Fruit fly (Drosophila melanogaster) whole organism, embryonic: ENCODE results near the gene MTF-1.

ENCODE experiments used
- B-H1 ChIP-seq: fragments of 200-800 bp; sonication (Bioruptor generic); IDR thresholded peaks from 3 replicates; pipeline ENCODE4 v1.3.6; 2022; ENCODE audit warnings: missing biosample characterization, missing genetic modification characterization
- CG10543 ChIP-seq: fragments of 200-800 bp; sonication (Bioruptor generic); optimal IDR thresholded peaks from 3 replicates; lab custom pipeline; 2017; ENCODE audit warnings: missing biosample characterization, mild to moderate bottlenecking, missing genetic modification characterization, moderate library complexity
- CG11696 ChIP-seq: fragments of 200-800 bp; sonication (Bioruptor generic); IDR thresholded peaks from 2 replicates; pipeline ENCODE4 v1.3.6; 2022; ENCODE audit warnings: missing biosample characterization, missing genetic modification characterization
- CG12659 ChIP-seq: fragments of 200-800 bp; sonication (Bioruptor generic); optimal IDR thresholded peaks from 3 replicates; lab custom pipeline; 2017; ENCODE audit warnings: mild to moderate bottlenecking, missing biosample characterization, missing genetic modification reagents, missing genetic modification characterization
- CG12942 ChIP-seq: fragments of 200-800 bp; sonication (Bioruptor generic); optimal IDR thresholded peaks from 3 replicates; lab custom pipeline; 2016; ENCODE audit warnings: missing biosample characterization, missing genetic modification characterization
- CG13775 ChIP-seq: fragments of 200-800 bp; sonication (Bioruptor generic); optimal IDR thresholded peaks from 3 replicates; lab custom pipeline; 2017; ENCODE audit warnings: missing biosample characterization, mild to moderate bottlenecking, missing genetic modification characterization
- CG1603 ChIP-seq: fragments of 200-800 bp; sonication (Bioruptor generic); optimal IDR thresholded peaks from 2 replicates; lab custom pipeline; 2019; ENCODE audit warnings: missing biosample characterization, mild to moderate bottlenecking, missing genetic modification characterization, moderate library complexity
- CG17328 ChIP-seq: fragments of 200-800 bp; sonication (Bioruptor generic); IDR thresholded peaks from 2 replicates; pipeline ENCODE4 v1.3.6; 2022; ENCODE audit warnings: missing biosample characterization, missing genetic modification characterization
- CG17385 ChIP-seq: fragments of 200-800 bp; sonication (Bioruptor generic); optimal IDR thresholded peaks from 3 replicates; lab custom pipeline; 2018; ENCODE audit warnings: missing biosample characterization, mild to moderate bottlenecking, missing genetic modification characterization
- CG1792 ChIP-seq: fragments of 200-800 bp; sonication (Bioruptor generic); optimal IDR thresholded peaks from 2 replicates; lab custom pipeline; 2016; ENCODE audit warnings: missing biosample characterization, missing genetic modification characterization
- CG3163 ChIP-seq: fragments of 200-800 bp; sonication (Bioruptor generic); optimal IDR thresholded peaks from 3 replicates; lab custom pipeline; 2016; ENCODE audit warnings: missing biosample characterization, missing genetic modification characterization
- CG32772 ChIP-seq: fragments of 200-800 bp; sonication (Bioruptor generic); IDR thresholded peaks from 2 replicates; pipeline ENCODE4 v1.3.6; 2022; ENCODE audit warnings: missing biosample characterization, missing genetic modification characterization
- CG3995 ChIP-seq: fragments of 200-800 bp; sonication (Bioruptor generic); optimal IDR thresholded peaks from 3 replicates; lab custom pipeline; 2016; ENCODE audit warnings: missing biosample characterization, missing genetic modification characterization
- CG4328 ChIP-seq: fragments of 200-800 bp; sonication (Bioruptor generic); optimal IDR thresholded peaks from 3 replicates; lab custom pipeline; 2017; ENCODE audit warnings: missing biosample characterization, missing genetic modification reagents, missing genetic modification characterization
- CG4424 ChIP-seq: fragments of 200-800 bp; sonication (Bioruptor generic); optimal IDR thresholded peaks from 3 replicates; lab custom pipeline; 2016; ENCODE audit warnings: missing biosample characterization, missing genetic modification characterization
- CG9876 ChIP-seq: fragments of 200-800 bp; sonication (Bioruptor generic); optimal IDR thresholded peaks from 2 replicates; lab custom pipeline; 2016; ENCODE audit warnings: missing biosample characterization, missing genetic modification characterization
- Chrac-16 ChIP-seq: fragments of 200-800 bp; sonication (Bioruptor generic); optimal IDR thresholded peaks from 3 replicates; lab custom pipeline; 2016; ENCODE audit warnings: missing biosample characterization, missing genetic modification characterization
- Dll ChIP-seq: fragments of 200-800 bp; sonication (Bioruptor generic); IDR thresholded peaks from 4 replicates; pipeline ENCODE4 v1.3.6; 2022; ENCODE audit warnings: missing biosample characterization, missing genetic modification characterization; ENCODE audit not compliant: partially characterized antibody
- Dref ChIP-seq: fragments of 200-800 bp; sonication (Bioruptor generic); IDR thresholded peaks from 2 replicates; pipeline ENCODE4 v1.3.6; 2022; ENCODE audit warnings: missing biosample characterization, missing genetic modification characterization
- Fer3 ChIP-seq: fragments of 200-800 bp; sonication (Bioruptor generic); optimal IDR thresholded peaks from 2 replicates; lab custom pipeline; 2018; ENCODE audit warnings: missing biosample characterization, mild to moderate bottlenecking, missing genetic modification characterization, moderate library complexity
- H2.0 ChIP-seq: fragments of 200-800 bp; sonication (Bioruptor generic); IDR thresholded peaks from 2 replicates; pipeline ENCODE4 v1.3.6; 2022; ENCODE audit warnings: missing biosample characterization, missing genetic modification characterization
- Hmr ChIP-seq: fragments of 200-800 bp; sonication (Bioruptor generic); optimal IDR thresholded peaks from 3 replicates; lab custom pipeline; 2017; ENCODE audit warnings: mild to moderate bottlenecking, missing biosample characterization, missing genetic modification reagents, missing genetic modification characterization
- Hmx ChIP-seq: fragments of 200-800 bp; sonication (Bioruptor generic); optimal IDR thresholded peaks from 2 replicates; lab custom pipeline; 2016; ENCODE audit warnings: missing biosample characterization, missing genetic modification characterization
- Hr78 ChIP-seq, 2 experiments: fragments of 200-800 bp in 1 of 2; fragments of >200 bp in 1 of 2; sonication (Bioruptor generic) in 1 of 2; optimal IDR thresholded peaks; 2 replicates each; lab custom pipeline; 2017 to 2019; ENCODE audit warnings: missing biosample characterization in 2 of 2, missing genetic modification characterization in 2 of 2, mild to moderate bottlenecking in 1 of 2, moderate library complexity in 1 of 2
- Lhr ChIP-seq: fragments of 200-800 bp; sonication (Bioruptor generic); optimal IDR thresholded peaks from 3 replicates; lab custom pipeline; 2017; ENCODE audit warnings: mild to moderate bottlenecking, missing biosample characterization, missing genetic modification reagents, missing genetic modification characterization
- Lim3 ChIP-seq: fragments of 200-800 bp; sonication (Bioruptor generic); IDR thresholded peaks from 2 replicates; pipeline ENCODE4 v1.3.6; 2022; ENCODE audit warnings: missing biosample characterization, missing genetic modification characterization
- Lpt ChIP-seq: fragments of >200 bp; optimal IDR thresholded peaks from 2 replicates; lab custom pipeline; 2018; ENCODE audit warnings: missing biosample characterization, missing genetic modification characterization
- Neu2 ChIP-seq: fragments of 200-800 bp; sonication (Bioruptor generic); optimal IDR thresholded peaks from 3 replicates; lab custom pipeline; 2016; ENCODE audit warnings: missing biosample characterization, missing genetic modification characterization, borderline replicate concordance
- Opbp ChIP-seq: fragments of 200-800 bp; sonication (Bioruptor generic); IDR thresholded peaks from 3 replicates; pipeline ENCODE4 v1.3.6; 2022; ENCODE audit warnings: missing biosample characterization, missing genetic modification characterization; ENCODE audit not compliant: partially characterized antibody
- Side ChIP-seq: fragments of 200-800 bp; sonication (Bioruptor generic); optimal IDR thresholded peaks from 2 replicates; lab custom pipeline; 2016; ENCODE audit warnings: missing biosample characterization, missing genetic modification characterization
- ase ChIP-seq: fragments of 200-800 bp; sonication (Bioruptor generic); IDR thresholded peaks from 3 replicates; pipeline ENCODE4 v1.3.6; 2022; ENCODE audit warnings: missing biosample characterization, missing genetic modification characterization
- bigmax ChIP-seq: fragments of 200-800 bp; sonication (Bioruptor generic); optimal IDR thresholded peaks from 2 replicates; lab custom pipeline; 2018; ENCODE audit warnings: missing biosample characterization, mild to moderate bottlenecking, missing genetic modification characterization
- bowl ChIP-seq: fragments of 200-800 bp; sonication (Bioruptor generic); IDR thresholded peaks from 2 replicates; pipeline ENCODE4 v1.3.6; 2022; ENCODE audit warnings: missing biosample characterization, missing genetic modification characterization
- chm ChIP-seq: fragments of 200-800 bp; sonication (Bioruptor generic); IDR thresholded peaks from 2 replicates; pipeline ENCODE4 v1.3.6; 2022; ENCODE audit warnings: missing biosample characterization, missing genetic modification characterization
- esg ChIP-seq: fragments of 200-800 bp; sonication (Bioruptor generic); conservative IDR thresholded peaks from 2 replicates; pipeline ENCODE4 v1.3.6; 2022; ENCODE audit warnings: missing biosample characterization, missing genetic modification characterization
- gcm ChIP-seq: fragments of 200-800 bp; sonication (Bioruptor generic); optimal IDR thresholded peaks from 2 replicates; lab custom pipeline; 2019; ENCODE audit warnings: missing biosample characterization, mild to moderate bottlenecking, missing genetic modification characterization, moderate library complexity
- grau ChIP-seq: fragments of 200-800 bp; optimal IDR thresholded peaks from 3 replicates; lab custom pipeline; 2019; ENCODE audit warnings: missing biosample characterization, mild to moderate bottlenecking, missing genetic modification characterization, moderate library complexity
- kay ChIP-seq: fragments of 200-800 bp; sonication (Bioruptor generic); optimal IDR thresholded peaks from 2 replicates; lab custom pipeline; 2016; ENCODE audit warnings: missing biosample characterization, missing genetic modification characterization
- maf-S ChIP-seq: fragments of 200-800 bp; sonication (Bioruptor generic); optimal IDR thresholded peaks from 2 replicates; lab custom pipeline; 2016; ENCODE audit warnings: missing biosample characterization, missing genetic modification characterization
- pnt ChIP-seq: fragments of 200-800 bp; sonication (Bioruptor generic); optimal IDR thresholded peaks from 3 replicates; lab custom pipeline; 2016; ENCODE audit warnings: missing biosample characterization, missing genetic modification characterization
- psq ChIP-seq: fragments of 200-800 bp; sonication (Bioruptor generic); optimal IDR thresholded peaks from 2 replicates; lab custom pipeline; 2017; ENCODE audit warnings: missing biosample characterization, missing genetic modification characterization
- pzg ChIP-seq: fragments of 200-800 bp; sonication (Bioruptor generic); optimal IDR thresholded peaks from 3 replicates; lab custom pipeline; 2018; ENCODE audit warnings: missing biosample characterization, mild to moderate bottlenecking, missing genetic modification characterization, moderate library complexity
- sens-2 ChIP-seq: fragments of 200-800 bp; sonication (Bioruptor generic); IDR thresholded peaks from 2 replicates; pipeline ENCODE4 v1.3.6; 2022; ENCODE audit warnings: missing biosample characterization, missing genetic modification characterization
- seq ChIP-seq: fragments of 200-800 bp; sonication (Bioruptor generic); IDR thresholded peaks from 2 replicates; pipeline ENCODE4 v1.3.6; 2022; ENCODE audit warnings: missing biosample characterization, missing genetic modification characterization
- stwl ChIP-seq: fragments of 200-800 bp; sonication (Bioruptor generic); optimal IDR thresholded peaks from 3 replicates; lab custom pipeline; 2018; ENCODE audit warnings: missing biosample characterization, mild to moderate bottlenecking, missing genetic modification characterization, moderate library complexity
- trem ChIP-seq: fragments of 200-800 bp; optimal IDR thresholded peaks from 3 replicates; lab custom pipeline; 2019; ENCODE audit warnings: missing biosample characterization, mild to moderate bottlenecking, missing genetic modification characterization, moderate library complexity
- unc-4 ChIP-seq: fragments of 200-800 bp; sonication (Bioruptor generic); IDR thresholded peaks from 2 replicates; pipeline ENCODE4 v1.3.6; 2022; ENCODE audit warnings: missing biosample characterization, missing genetic modification characterization; ENCODE audit not compliant: partially characterized antibody
- unpg ChIP-seq: fragments of 200-800 bp; sonication (Bioruptor generic); optimal IDR thresholded peaks from 3 replicates; lab custom pipeline; 2018; ENCODE audit warnings: missing biosample characterization, mild to moderate bottlenecking, missing genetic modification characterization, moderate library complexity
- usp ChIP-seq: fragments of >200 bp; optimal IDR thresholded peaks from 2 replicates; lab custom pipeline; 2017; ENCODE audit warnings: missing biosample characterization, missing genetic modification characterization
- z ChIP-seq: fragments of 200-800 bp; sonication (Bioruptor generic); IDR thresholded peaks from 3 replicates; pipeline ENCODE4 v1.3.6; 2022; ENCODE audit warnings: missing biosample characterization, missing genetic modification characterization

Gene MTF-1

dm6 chr3L:9462247-9462769, 32.2 kb downstream of the MTF-1 start (continued):
- peak; percentile 71 for TF ChIP-seq CG12942 (GFP tag; lab: Kevin White, UChicago)
- peak; percentile 74 for TF ChIP-seq esg (GFP tag; lab: Robert Waterston, UW)
- peak; percentile 65 for TF ChIP-seq H2.0 (GFP tag; lab: Robert Waterston, UW)
- TF ChIP-seq CG4328 = peak; percentile 88
- TF ChIP-seq CG17328 (GFP tag; lab: Robert Waterston, UW) = peak; percentile 79
- TF ChIP-seq Lpt (GFP tag; lab: Kevin White, UChicago) = no peak
- peak; percentile 40; the same call in 1 of the 2 replicates for TF ChIP-seq CG32772 (GFP tag; lab: Robert Waterston, UW)
- peak; percentile 75 for TF ChIP-seq kay (GFP tag; lab: Kevin White, UChicago)
- TF ChIP-seq chm (GFP tag; lab: Robert Waterston, UW) = peak; percentile 60
- peak; percentile 32; the same call in 1 of the 4 replicates for TF ChIP-seq Dll (GFP tag; lab: Robert Waterston, UW)
- TF ChIP-seq Chrac-16 = peak; percentile 65
- no peak for TF ChIP-seq CG9876 (GFP tag; lab: Kevin White, UChicago)
- peak; percentile 75 for TF ChIP-seq B-H1
- TF ChIP-seq pnt = peak; percentile 64
- TF ChIP-seq CG17385 = peak; percentile 86
- TF ChIP-seq psq (GFP tag; lab: Kevin White, UChicago) = peak; percentile 44
- TF ChIP-seq unpg (GFP tag; lab: Kevin White, UChicago) = peak; percentile 95
- no peak for TF ChIP-seq ase (GFP tag; lab: Robert Waterston, UW)
- peak; percentile 80 for TF ChIP-seq CG1603 (tag; lab: Kevin White, UChicago)
- TF ChIP-seq Lim3 (GFP tag; lab: Robert Waterston, UW) = no peak
- TF ChIP-seq Hmr (GFP tag; lab: Kevin White, UChicago) = peak; percentile 92
- peak; percentile 92 for TF ChIP-seq grau (tag; lab: Kevin White, UChicago)
- peak; percentile 58; the same call in 1 of the 2 replicates for TF ChIP-seq sens-2 (GFP tag; lab: Robert Waterston, UW)
- TF ChIP-seq CG11696 = peak; percentile 35; the same call in 1 of the 2 replicates
- peak; percentile 95 for TF ChIP-seq gcm (GFP tag; lab: Kevin White, UChicago)
- no peak; the same call in 2 of the 3 replicates for TF ChIP-seq z (GFP tag; lab: Robert Waterston, UW)
- peak; percentile 89 for TF ChIP-seq Fer3 (tag; lab: Kevin White, UChicago)
- TF ChIP-seq CG12659 = peak; percentile 86
- TF ChIP-seq CG4424 (GFP tag; lab: Kevin White, UChicago) = peak; percentile 84
- TF ChIP-seq CG3163 (GFP tag; lab: Kevin White, UChicago) = peak; percentile 50
- peak; percentile 84 for TF ChIP-seq maf-S (GFP tag; lab: Kevin White, UChicago)
- peak; percentile 79 for TF ChIP-seq CG10543 (GFP tag; lab: Kevin White, UChicago)
- TF ChIP-seq pzg (GFP tag; lab: Kevin White, UChicago) = no peak
- peak; percentile 53; the same call in 2 of the 3 replicates for TF ChIP-seq Opbp (GFP tag; lab: Robert Waterston, UW)
- peak; percentile 82 for TF ChIP-seq seq (GFP tag; lab: Robert Waterston, UW)
- no peak for TF ChIP-seq unc-4 (GFP tag; lab: Robert Waterston, UW)
- peak in 1 of 2 experiments; percentile 71 for TF ChIP-seq Hr78 (GFP tag; optimal IDR thresholded peaks at IDR 0.05; lab: Kevin White, UChicago)
- peak; percentile 48 for TF ChIP-seq CG3995
- TF ChIP-seq Lhr = peak; percentile 75
- TF ChIP-seq CG1792 (GFP tag; lab: Kevin White, UChicago) = peak; percentile 41
- TF ChIP-seq Hmx (GFP tag; lab: Kevin White, UChicago) = peak; percentile 69
- peak; percentile 90 for TF ChIP-seq CG13775 (GFP tag; lab: Kevin White, UChicago)
- no peak for TF ChIP-seq bowl
- peak; percentile 12 for TF ChIP-seq stwl (tag; lab: Kevin White, UChicago)
- no peak for TF ChIP-seq Neu2 (GFP tag; lab: Kevin White, UChicago)
- no peak for TF ChIP-seq usp (GFP tag; lab: Kevin White, UChicago)
- no peak for TF ChIP-seq bigmax (GFP tag; lab: Kevin White, UChicago)
- peak; percentile 78 for TF ChIP-seq Side (GFP tag; lab: Kevin White, UChicago)
- TF ChIP-seq Dref = no peak
- TF ChIP-seq trem (tag; lab: Kevin White, UChicago) = peak; percentile 91
